Fruit fly (Drosophila melanogaster): ENCODE measurements around the gene bcn92.

Gene bcn92

DNA sequence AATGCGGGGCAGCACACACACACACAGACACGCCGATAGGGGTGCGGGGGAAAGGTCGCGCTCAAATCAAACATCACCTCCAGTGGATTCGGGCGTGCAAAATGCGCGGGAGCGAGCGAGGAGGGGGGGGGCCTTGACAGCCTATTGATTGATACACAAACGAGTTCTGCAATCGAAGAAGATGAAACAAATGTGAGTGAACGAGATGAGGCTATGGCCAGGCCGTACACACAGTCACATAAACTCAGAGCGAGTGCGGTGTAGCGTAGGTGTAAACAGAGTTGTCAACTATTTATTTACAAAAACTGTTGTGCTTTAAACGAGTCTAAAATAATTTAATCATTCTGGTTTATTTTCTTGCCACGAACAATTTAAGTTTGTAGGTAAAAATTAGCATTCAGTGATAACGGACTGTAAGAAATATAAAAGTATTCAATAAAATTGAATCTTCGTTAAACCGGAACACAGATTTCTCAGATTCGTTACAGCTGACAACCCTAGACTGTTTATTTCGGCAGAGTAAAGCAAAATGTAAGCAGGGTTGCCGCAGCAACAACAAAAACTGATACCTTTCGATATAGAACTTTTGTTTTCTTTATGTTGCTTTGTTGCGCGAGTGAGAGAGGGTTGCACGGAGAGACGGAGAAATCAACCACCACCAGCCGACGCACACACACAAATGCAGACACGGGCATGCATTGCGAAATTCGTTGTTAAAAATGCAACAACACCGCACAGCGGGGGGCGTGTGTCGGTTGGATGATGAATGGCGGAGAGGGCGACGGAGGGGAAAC is 14.3 kb downstream of the bcn92 start (continued):
- TF ChIP-seq Sry-β (GFP tag; optimal IDR thresholded peaks at IDR 0.05) (peak; percentile 40), jumu (GFP tag; optimal IDR thresholded peaks at IDR 0.05) (peak; percentile 37), CG15479 (GFP tag; optimal IDR thresholded peaks at IDR 0.05) (peak; percentile 59), slbo (GFP tag; IDR thresholded peaks at IDR 0.05) (peak; percentile 78), HHEX (GFP tag; optimal IDR thresholded peaks at IDR 0.05) (peak; percentile 92), E2f1 (GFP tag; IDR thresholded peaks at IDR 0.05) (peak; percentile 82), CG8281 (tag; optimal IDR thresholded peaks at IDR 0.05) (peak; percentile 79), nmo (GFP tag; optimal IDR thresholded peaks at IDR 0.05) (peak; percentile 92), Fer3 (tag; optimal IDR thresholded peaks at IDR 0.05) (peak; percentile 92), CG30020 (tag; optimal IDR thresholded peaks at IDR 0.05) (peak; percentile 64), tap (tag; optimal IDR thresholded peaks at IDR 0.05) (peak; percentile 90), pum (GFP tag; optimal IDR thresholded peaks at IDR 0.05) (peak; percentile 80), CG31365 (tag; optimal IDR thresholded peaks at IDR 0.05) (peak; percentile 70), Mes4 (GFP tag; optimal IDR thresholded peaks at IDR 0.05) (peak; percentile 73), hb (GFP tag; IDR thresholded peaks at IDR 0.05; ENCODE audit: partially characterized antibody) (no peak), CG32532 (GFP tag; IDR thresholded peaks at IDR 0.05) (peak; percentile 88), pnt (GFP tag; optimal IDR thresholded peaks at IDR 0.05) (peak; percentile 77), YL-1 (GFP tag; optimal IDR thresholded peaks at IDR 0.05) (peak; percentile 70), Awh (GFP tag; IDR thresholded peaks at IDR 0.05) (peak; percentile 71; the same call in 1 of the 2 replicates), HLHmδ (GFP tag; optimal IDR thresholded peaks at IDR 0.05) (peak; percentile 37), CG7556 (GFP tag; optimal IDR thresholded peaks at IDR 0.05) (peak; percentile 94), fu2 (GFP tag; optimal IDR thresholded peaks at IDR 0.05) (peak; percentile 83), Sox102F (GFP tag; optimal IDR thresholded peaks at IDR 0.05) (peak; percentile 90), Gug (GFP tag; IDR thresholded peaks at IDR 0.05) (peak; percentile 46; the same call in 3 of the 4 replicates), CG2129 (GFP tag; IDR thresholded peaks at IDR 0.05; ENCODE audit: partially characterized antibody) (no peak), vfl (GFP tag; optimal IDR thresholded peaks at IDR 0.05) (peak; percentile 42), bigmax (GFP tag; optimal IDR thresholded peaks at IDR 0.05) (no peak), H2.0 (GFP tag; IDR thresholded peaks at IDR 0.05) (peak; percentile 73), Kr (GFP tag; optimal IDR thresholded peaks at IDR 0.05) (peak; percentile 34), chif (GFP tag; optimal IDR thresholded peaks at IDR 0.05) (peak; percentile 77 to 86), CG4328 (GFP tag; optimal IDR thresholded peaks at IDR 0.05) (peak; percentile 91), Neu2 (GFP tag; optimal IDR thresholded peaks at IDR 0.05; ENCODE audit: borderline replicate concordance) (peak; percentile 44), CG6689 (GFP tag; IDR thresholded peaks at IDR 0.05) (peak; percentile 89), croc (GFP tag; conservative IDR thresholded peaks at IDR 0.05) (peak; percentile 76), Lim3 (GFP tag; IDR thresholded peaks at IDR 0.05) (peak; percentile 21; the same call in 1 of the 2 replicates), ci (GFP tag; IDR thresholded peaks at IDR 0.05) (peak; percentile 87), CG3065 (GFP tag; optimal IDR thresholded peaks at IDR 0.05) (peak; percentile 43), CG4617 (GFP tag; optimal IDR thresholded peaks at IDR 0.05; ENCODE audit: borderline replicate concordance) (peak; percentile 64), Myb (GFP tag; optimal IDR thresholded peaks at IDR 0.05) (peak; percentile 59), CG1832 (GFP tag; optimal IDR thresholded peaks at IDR 0.05) (peak; percentile 49), emc (GFP tag; optimal IDR thresholded peaks at IDR 0.05) (peak; percentile 66), CG16815 (GFP tag; optimal IDR thresholded peaks at IDR 0.05) (peak; percentile 66), ind (GFP tag; optimal IDR thresholded peaks at IDR 0.05) (peak; percentile 85), CG17829 (tag; optimal IDR thresholded peaks at IDR 0.05) (peak; percentile 94), Nf-YA (GFP tag; IDR thresholded peaks at IDR 0.05) (peak; percentile 59), tup (GFP tag; optimal IDR thresholded peaks at IDR 0.05) (peak; percentile 61), CG14860 (GFP tag; IDR thresholded peaks at IDR 0.05; ENCODE audit: partially characterized antibody) (no peak), gt (GFP tag; IDR thresholded peaks at IDR 0.05) (no peak), insv (GFP tag; optimal IDR thresholded peaks at IDR 0.05) (peak; percentile 12 to 68)

All from whole organism, embryonic.